Worm (Caenorhabditis elegans) whole organism, L2 larva: ENCODE measurements around the gene clp-2.

Experiments used
- ama-1 ChIP-seq: fragments of 150-350 bp; optimal IDR thresholded peaks from 2 replicates; lab custom pipeline; 2018; ENCODE audit warnings: inconsistent platforms
- ceh-82 ChIP-seq: fragments of 150-350 bp; optimal IDR thresholded peaks from 2 replicates; lab custom pipeline; 2014; ENCODE audit warnings: missing biosample characterization, missing genetic modification characterization
- nhr-11 ChIP-seq: fragments of 150-350 bp; optimal IDR thresholded peaks from 2 replicates; lab custom pipeline; 2014; ENCODE audit warnings: missing biosample characterization, missing genetic modification characterization
- snpc-4 ChIP-seq: fragments of 150-350 bp; optimal IDR thresholded peaks from 2 replicates; lab custom pipeline; 2014; ENCODE audit warnings: missing biosample characterization, missing genetic modification characterization
- unc-62 ChIP-seq: fragments of 150-350 bp; optimal IDR thresholded peaks from 2 replicates; lab custom pipeline; 2014; ENCODE audit warnings: missing biosample characterization, missing genetic modification reagents, missing genetic modification characterization
- ztf-11 ChIP-seq: sonication (generic microtip); optimal IDR thresholded peaks from 2 replicates; lab custom pipeline; 2017; ENCODE audit warnings: missing biosample characterization, missing genetic modification characterization
- ztf-4 ChIP-seq: fragments of 150-350 bp; optimal IDR thresholded peaks from 2 replicates; lab custom pipeline; 2014; ENCODE audit warnings: missing biosample characterization, missing genetic modification characterization

DNA sequence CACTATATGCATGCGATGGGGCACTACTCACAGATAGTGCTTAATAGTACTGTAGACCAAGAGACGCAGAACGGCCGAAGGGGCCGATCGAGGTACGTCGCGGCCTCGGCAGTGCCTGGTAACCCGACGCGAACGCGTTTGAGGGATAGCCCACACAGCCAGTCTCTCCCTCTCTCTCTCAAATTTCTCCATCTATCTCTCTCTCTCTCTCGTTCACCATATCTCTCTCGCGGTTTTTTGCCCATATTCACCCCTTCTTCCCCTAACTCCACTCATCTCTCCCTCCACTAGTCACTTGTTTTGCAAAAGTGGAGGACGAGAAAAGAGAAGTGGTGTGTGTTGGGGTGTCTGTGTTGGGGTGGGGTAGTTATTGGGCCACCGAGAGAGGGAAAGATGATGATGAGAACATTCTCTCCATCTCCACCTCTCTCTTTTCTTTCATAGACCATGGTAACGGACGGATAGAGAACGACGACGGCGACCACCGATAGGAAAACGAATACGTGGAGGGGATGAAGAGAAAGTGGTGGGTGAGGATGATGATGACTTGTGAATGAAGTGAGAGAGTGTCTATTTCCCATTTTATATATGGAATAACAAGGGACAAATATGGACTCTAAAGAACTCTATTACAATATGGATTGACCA is 36.9 kb downstream of the clp-2 start:
- TF ChIP-seq ztf-4 (tag; lab: Kevin White, UChicago) (no peak), ama-1 (lab: Kevin White, UChicago) (no peak), nhr-11 (tag; lab: Kevin White, UChicago) (no peak), ztf-11 (tag; lab: Kevin White, UChicago) (no peak), ceh-82 (no peak), unc-62 (no peak), snpc-4 (tag; lab: Kevin White, UChicago) (no peak)
